Worm (Caenorhabditis elegans) whole organism, L3 larva: ENCODE data around the gene puf-7.

Source experiments
- ama-1 ChIP-seq: fragments of 150-350 bp; optimal IDR thresholded peaks from 2 replicates; lab custom pipeline; 2018
- elt-1 ChIP-seq: fragments of 150-350 bp; optimal IDR thresholded peaks from 2 replicates; lab custom pipeline; 2014; ENCODE audit warnings: missing biosample characterization, missing genetic modification characterization
- nhr-12 ChIP-seq: fragments of 150-350 bp; optimal IDR thresholded peaks from 2 replicates; lab custom pipeline; 2014; ENCODE audit warnings: missing biosample characterization, missing genetic modification characterization
- nhr-237 ChIP-seq: fragments of 150-350 bp; optimal IDR thresholded peaks from 2 replicates; lab custom pipeline; 2014; ENCODE audit warnings: missing biosample characterization, missing genetic modification characterization
- nhr-77 ChIP-seq: fragments of 150-350 bp; optimal IDR thresholded peaks from 2 replicates; lab custom pipeline; 2014; ENCODE audit warnings: missing biosample characterization, missing genetic modification characterization
- pqm-1 ChIP-seq: fragments of 150-350 bp; optimal IDR thresholded peaks from 2 replicates; lab custom pipeline; 2017; ENCODE audit warnings: missing biosample characterization, missing genetic modification characterization, inconsistent platforms
- skn-1 ChIP-seq: fragments of 150-350 bp; optimal IDR thresholded peaks from 2 replicates; lab custom pipeline; 2014; ENCODE audit warnings: missing biosample characterization, missing genetic modification characterization
- snpc-4 ChIP-seq: fragments of 150-350 bp; optimal IDR thresholded peaks from 2 replicates; lab custom pipeline; 2014; ENCODE audit warnings: missing biosample characterization, missing genetic modification characterization
- ztf-11 ChIP-seq: fragments of 150-350 bp; optimal IDR thresholded peaks from 2 replicates; lab custom pipeline; 2014; ENCODE audit warnings: missing biosample characterization, missing genetic modification characterization

- no peak for TF ChIP-seq nhr-12 (tag; lab: Kevin White, UChicago)
- no peak for TF ChIP-seq pqm-1
- TF ChIP-seq skn-1 (tag; lab: Kevin White, UChicago) = no peak
- no peak for TF ChIP-seq ama-1 (lab: Kevin White, UChicago)
- TF ChIP-seq ztf-11 = no peak
- TF ChIP-seq snpc-4 (tag; lab: Kevin White, UChicago) = no peak
- TF ChIP-seq elt-1 (tag; lab: Kevin White, UChicago) = no peak
- TF ChIP-seq nhr-77 (tag; lab: Kevin White, UChicago) = no peak
- TF ChIP-seq nhr-237 (tag; lab: Kevin White, UChicago) = no peak
These were observed 7.6 kb downstream of the puf-7 start for ce11 chrIV:5494099-5494498.
